Fruit fly (Drosophila melanogaster) Kc167 (cell line): Measurements from ENCODE around the gene Nedd8.

ENCODE experiments used
- Myc ChIP-seq: fragments of >200 bp; optimal IDR thresholded peaks from 2 replicates; lab custom pipeline; 2017; ENCODE audit warnings: missing external identifiers
- Sin3A ChIP-seq: fragments of >200 bp; optimal IDR thresholded peaks from 2 replicates; lab custom pipeline; 2018; ENCODE audit warnings: missing external identifiers
- h ChIP-seq: fragments of >200 bp; optimal IDR thresholded peaks from 3 replicates; lab custom pipeline; 2018; ENCODE audit warnings: missing external identifiers
- insv ChIP-seq: fragments of >200 bp; optimal IDR thresholded peaks from 3 replicates; lab custom pipeline; 2018; ENCODE audit warnings: missing external identifiers
- psq ChIP-seq: fragments of >200 bp; optimal IDR thresholded peaks from 2 replicates; lab custom pipeline; 2017; ENCODE audit warnings: missing external identifiers
- ttk ChIP-seq: sonication (Bioruptor generic); optimal IDR thresholded peaks from 2 replicates; lab custom pipeline; 2017; ENCODE audit warnings: missing external identifiers

- TF ChIP-seq Myc (lab: Kevin White, UChicago) (no peak), psq (lab: Kevin White, UChicago) (no peak), insv (no peak), Sin3A (lab: Kevin White, UChicago) (no peak), h (lab: Kevin White, UChicago) (no peak), ttk (lab: Kevin White, UChicago) (no peak)
Observed at dm6 chr2L:18944175-18945012, 7.2 kb downstream of the Nedd8 start.
